Worm (Caenorhabditis elegans): ENCODE measurements around the gene Y43F8B.13.

DNA sequence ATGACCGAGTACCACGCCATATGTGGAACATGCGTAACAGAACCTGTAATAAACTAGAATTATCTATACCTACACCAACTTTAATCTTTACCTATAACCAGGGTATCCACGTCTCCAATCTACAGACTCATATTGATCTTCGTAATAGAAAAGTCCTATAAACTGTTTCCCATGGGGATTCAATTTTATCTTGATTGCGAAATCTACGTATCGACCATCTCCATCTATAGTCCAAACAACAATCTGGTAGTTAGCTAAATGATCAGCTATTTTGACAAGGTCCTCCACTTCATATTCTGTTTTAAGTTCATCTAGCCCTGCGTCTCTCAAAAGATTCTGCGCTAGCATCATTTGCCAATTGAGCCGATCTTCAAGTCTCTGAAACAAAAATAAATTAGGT, 26.1 kb upstream of the Y43F8B.13 start:
- TF ChIP-seq dao-5 (tag; optimal IDR thresholded peaks at IDR 0.05) (no peak), him-1 (tag; optimal IDR thresholded peaks at IDR 0.05) (no peak), W03F9.2 (tag; optimal IDR thresholded peaks at IDR 0.05) (no peak)
